Worm (Caenorhabditis elegans): Measurements from ENCODE around the gene sulp-4.

DNA sequence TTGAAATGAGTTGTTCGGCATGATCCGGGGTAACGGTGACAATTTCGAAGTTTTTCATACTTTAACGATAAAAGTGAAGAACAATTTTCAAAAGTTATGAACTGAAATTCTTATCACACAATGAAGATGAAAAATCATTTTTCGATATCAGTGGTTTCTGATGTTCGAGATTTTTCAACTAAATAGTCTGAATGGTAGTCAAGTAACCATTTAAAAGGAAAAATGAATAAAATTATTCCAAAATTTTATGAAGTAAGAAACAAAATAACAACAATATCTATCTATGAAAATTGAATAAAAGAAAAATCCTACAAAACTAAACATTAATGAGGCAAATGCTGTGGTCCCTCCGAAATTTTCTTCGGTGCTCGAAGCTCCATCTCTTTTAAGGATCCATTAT is 49.5 kb upstream of the sulp-4 start, which contains the start of gene D2023.4:
- TF ChIP-seq elt-1 (tag; optimal IDR thresholded peaks at IDR 0.05; ENCODE audit: borderline replicate concordance, insufficient read depth), result no peak
- TF ChIP-seq snpc-4 (tag; optimal IDR thresholded peaks at IDR 0.05), result no peak
- TF ChIP-seq nhr-12 (tag; optimal IDR thresholded peaks at IDR 0.05), result no peak
- no peak for TF ChIP-seq ztf-11 (tag; optimal IDR thresholded peaks at IDR 0.05)
- no peak for TF ChIP-seq drap-1 (GFP tag; optimal IDR thresholded peaks at IDR 0.05)
- TF ChIP-seq unc-62 (GFP tag; optimal IDR thresholded peaks at IDR 0.05), result no peak
- TF ChIP-seq nhr-237 (tag; optimal IDR thresholded peaks at IDR 0.05), result no peak
- no peak for TF ChIP-seq sptf-1 (tag; optimal IDR thresholded peaks at IDR 0.05)
- no peak for TF ChIP-seq unc-39 (tag; optimal IDR thresholded peaks at IDR 0.05)
- no peak for TF ChIP-seq mep-1 (tag; optimal IDR thresholded peaks at IDR 0.05)

Measured in whole organism, mixed stage, embryonic.